Fruit fly (Drosophila melanogaster): Measurements from ENCODE around the gene dnt.
A peak's percentile ranks its signal among the peaks of the same experiment; 100 is the strongest.

dnt gene

dm6 chr2L:19358017-19358471 is 5.0 kb downstream of the dnt start (continued):
- TF ChIP-seq CG32006 (GFP tag; optimal IDR thresholded peaks at IDR 0.05) = peak; percentile 97
- peak; percentile 90 for TF ChIP-seq fd59A (GFP tag; optimal IDR thresholded peaks at IDR 0.05)
- TF ChIP-seq Eip78C (GFP tag) = peak; percentile 98
- peak; percentile 94 for TF ChIP-seq Gug (GFP tag; IDR thresholded peaks at IDR 0.05)
- TF ChIP-seq CG31627 (GFP tag; optimal IDR thresholded peaks at IDR 0.05) = peak; percentile 87
- TF ChIP-seq fkh (GFP tag; optimal IDR thresholded peaks at IDR 0.05) = peak; percentile 79
- TF ChIP-seq CG9139 (GFP tag; optimal IDR thresholded peaks at IDR 0.05) = peak; percentile 83
- TF ChIP-seq Eip93F (GFP tag; optimal IDR thresholded peaks at IDR 0.05) = no peak

- TF ChIP-seq CG34406 (GFP tag; optimal IDR thresholded peaks at IDR 0.05) (peak; percentile 16), fd85E (GFP tag; optimal IDR thresholded peaks at IDR 0.05) (no peak), CG16779 (tag; optimal IDR thresholded peaks at IDR 0.05) (no peak), Ets96B (tag; optimal IDR thresholded peaks at IDR 0.05) (peak; percentile 42), CG6792 (GFP tag; optimal IDR thresholded peaks at IDR 0.05) (peak; percentile 4), Sox102F (GFP tag; optimal IDR thresholded peaks at IDR 0.05) (peak; percentile 1), Sox15 (GFP tag; optimal IDR thresholded peaks at IDR 0.05) (no peak), Blimp-1 (GFP tag; optimal IDR thresholded peaks at IDR 0.05) (no peak), CG3919 (GFP tag; optimal IDR thresholded peaks at IDR 0.05) (peak; percentile 41), Hr4 (GFP tag; optimal IDR thresholded peaks at IDR 0.05) (peak; percentile 47), CG31627 (GFP tag; optimal IDR thresholded peaks at IDR 0.05) (no peak), fkh (GFP tag; optimal IDR thresholded peaks at IDR 0.05) (no peak), CG15336 (GFP tag; IDR thresholded peaks at IDR 0.05) (no peak), CG8319 (GFP tag; optimal IDR thresholded peaks at IDR 0.05) (peak; percentile 11), esn (GFP tag; optimal IDR thresholded peaks at IDR 0.05) (peak; percentile 29), CG6163 (GFP tag; IDR thresholded peaks at IDR 0.05) (no peak), eg (GFP tag; IDR thresholded peaks at IDR 0.05) (peak; percentile 24; the same call in 1 of the 3 replicates), net (GFP tag; optimal IDR thresholded peaks at IDR 0.05) (no peak), Hr38 (GFP tag; optimal IDR thresholded peaks at IDR 0.05) (no peak), CG1621 (tag; optimal IDR thresholded peaks at IDR 0.05) (no peak), svp (GFP tag) (peak; percentile 79), Lpt (GFP tag; optimal IDR thresholded peaks at IDR 0.05) (no peak), CG3032 (tag; optimal IDR thresholded peaks at IDR 0.05) (peak; percentile 42), Ets21C (GFP tag; optimal IDR thresholded peaks at IDR 0.05) (no peak), pdm3 (GFP tag; optimal IDR thresholded peaks at IDR 0.05) (peak; percentile 31), lz (GFP tag; optimal IDR thresholded peaks at IDR 0.05) (peak; percentile 14), Gug (GFP tag; IDR thresholded peaks at IDR 0.05) (no peak), spab (GFP tag; optimal IDR thresholded peaks at IDR 0.05) (peak; percentile 30), acj6 (GFP tag; optimal IDR thresholded peaks at IDR 0.05) (peak; percentile 32), Met (GFP tag; optimal IDR thresholded peaks at IDR 0.05) (peak; percentile 43), CG6854 (GFP tag; optimal IDR thresholded peaks at IDR 0.05) (no peak), CG10669 (GFP tag; optimal IDR thresholded peaks at IDR 0.05) (peak; percentile 45), CG8119 (GFP tag; IDR thresholded peaks at IDR 0.05) (0 out of 3 replicates have a peak, but pooled peaks have one; percentile 26), fd59A (GFP tag; optimal IDR thresholded peaks at IDR 0.05) (peak; percentile 36), CG9139 (GFP tag; optimal IDR thresholded peaks at IDR 0.05) (no peak), CG11902 (GFP tag; optimal IDR thresholded peaks at IDR 0.05) (no peak), vri (GFP tag; optimal IDR thresholded peaks at IDR 0.05) (no peak), CG32006 (GFP tag; optimal IDR thresholded peaks at IDR 0.05) (peak; percentile 48), dac (GFP tag; optimal IDR thresholded peaks at IDR 0.05) (no peak), Sox14 (GFP tag; optimal IDR thresholded peaks at IDR 0.05) (peak; percentile 40), salr (GFP tag; optimal IDR thresholded peaks at IDR 0.05) (peak in 1 of 2 experiments; percentile 36), Hr39 (GFP tag; optimal IDR thresholded peaks at IDR 0.05) (no peak), Eip75B (GFP tag; optimal IDR thresholded peaks at IDR 0.05) (peak; percentile 33), CG6276 (GFP tag; optimal IDR thresholded peaks at IDR 0.05) (no peak), OdsH (GFP tag; optimal IDR thresholded peaks at IDR 0.05) (peak; percentile 16), CG11762 (GFP tag; optimal IDR thresholded peaks at IDR 0.05; ENCODE audit: insufficient read depth) (no peak), CG4318 (GFP tag; optimal IDR thresholded peaks at IDR 0.05) (peak; percentile 9), achi (GFP tag; optimal IDR thresholded peaks at IDR 0.05) (peak; percentile 32)
These were observed 20.3 kb downstream of the dnt start for dm6 chr2L:19342767-19343166.
